Worm (Caenorhabditis elegans) whole organism, early embryonic: ENCODE data around the gene C55C3.4.

Experiments used
- B0310.2 ChIP-seq: sonication (generic microtip); optimal IDR thresholded peaks from 2 replicates; lab custom pipeline; 2016; ENCODE audit warnings: mild to moderate bottlenecking, missing genetic modification characterization, missing compliant biosample characterization
- F13C5.2 ChIP-seq: sonication (generic microtip); optimal IDR thresholded peaks from 2 replicates; lab custom pipeline; 2017; ENCODE audit warnings: mild to moderate bottlenecking, missing genetic modification characterization, inconsistent platforms, missing compliant biosample characterization
- aly-1 ChIP-seq: sonication (generic microtip); optimal IDR thresholded peaks from 2 replicates; lab custom pipeline; 2016; ENCODE audit warnings: missing genetic modification characterization, missing compliant biosample characterization
- ama-1 ChIP-seq: fragments of 150-350 bp; optimal IDR thresholded peaks from 2 replicates; lab custom pipeline; 2014
- ceh-36 ChIP-seq: sonication (generic microtip); optimal IDR thresholded peaks from 2 replicates; lab custom pipeline; 2016; ENCODE audit warnings: missing genetic modification characterization, inconsistent platforms, missing compliant biosample characterization
- ets-7 ChIP-seq: sonication (generic microtip); optimal IDR thresholded peaks from 2 replicates; lab custom pipeline; 2016; ENCODE audit warnings: missing genotype, missing genetic modification characterization, missing compliant biosample characterization
- flt-1 ChIP-seq: fragments of 200-800 bp; sonication (Bioruptor generic); IDR thresholded peaks from 2 replicates; pipeline ENCODE4 v1.3.6; 2022; ENCODE audit warnings: missing genetic modification characterization, missing compliant biosample characterization
- hmbx-1 ChIP-seq: sonication (generic microtip); optimal IDR thresholded peaks from 2 replicates; lab custom pipeline; 2016; ENCODE audit warnings: mild to moderate bottlenecking, missing genetic modification characterization, missing compliant biosample characterization
- hnd-1 ChIP-seq: sonication (generic microtip); optimal IDR thresholded peaks from 2 replicates; lab custom pipeline; 2016; ENCODE audit warnings: missing genetic modification characterization, missing compliant biosample characterization
- tra-4 ChIP-seq: sonication (generic microtip); optimal IDR thresholded peaks from 2 replicates; lab custom pipeline; 2017; ENCODE audit warnings: missing genetic modification characterization, missing compliant biosample characterization

ce11 chrIV:5671325-5671724 lies 6.6 kb downstream of the C55C3.4 start:
- no peak for TF ChIP-seq hnd-1 (tag; lab: Kevin White, UChicago)
- no peak for TF ChIP-seq F13C5.2 (tag; lab: Kevin White, UChicago)
- TF ChIP-seq ets-7 (tag; lab: Kevin White, UChicago), result no peak
- TF ChIP-seq ama-1 (lab: Kevin White, UChicago), result no peak
- TF ChIP-seq hmbx-1 (tag; lab: Kevin White, UChicago), result no peak
- no peak for TF ChIP-seq flt-1 (GFP tag; lab: Robert Waterston, UW)
- TF ChIP-seq aly-1 (tag; lab: Kevin White, UChicago), result no peak
- no peak for TF ChIP-seq tra-4 (tag; lab: Kevin White, UChicago)
- no peak for TF ChIP-seq ceh-36
- no peak for TF ChIP-seq B0310.2 (tag; lab: Kevin White, UChicago)
